Fruit fly (Drosophila melanogaster) whole organism, pupa: ENCODE measurements around the gene Ac78C.

Experiments
- CG10348 ChIP-seq: fragments of 200-800 bp; sonication (Bioruptor generic); IDR thresholded peaks from 2 replicates; pipeline ENCODE4 v1.3.6; 2022; ENCODE audit warnings: missing biosample characterization, missing genetic modification characterization
- CG12605 ChIP-seq: fragments of 200-800 bp; sonication (Bioruptor generic); IDR thresholded peaks from 2 replicates; pipeline ENCODE4 v1.3.6; 2022; ENCODE audit warnings: missing biosample characterization, missing genetic modification characterization
- CG13204 ChIP-seq: fragments of 200-800 bp; sonication (Bioruptor generic); optimal IDR thresholded peaks from 2 replicates; lab custom pipeline; 2018; ENCODE audit warnings: missing biosample characterization, mild to moderate bottlenecking, missing genetic modification characterization, moderate library complexity
- CG15710 ChIP-seq: fragments of 200-800 bp; sonication (Bioruptor generic); optimal IDR thresholded peaks from 2 replicates; lab custom pipeline; 2018; ENCODE audit warnings: missing biosample characterization, mild to moderate bottlenecking, missing genetic modification characterization, moderate library complexity
- CG34367 ChIP-seq: fragments of 200-800 bp; sonication (Bioruptor generic); optimal IDR thresholded peaks from 2 replicates; lab custom pipeline; 2018; ENCODE audit warnings: missing biosample characterization, mild to moderate bottlenecking, missing genetic modification characterization
- CG8159 ChIP-seq: fragments of 200-800 bp; sonication (Bioruptor generic); optimal IDR thresholded peaks from 3 replicates; lab custom pipeline; 2018; ENCODE audit warnings: missing biosample characterization, mild to moderate bottlenecking, missing genetic modification characterization, moderate library complexity
- EcR ChIP-seq: fragments of 200-800 bp; sonication (Bioruptor generic); optimal IDR thresholded peaks from 3 replicates; lab custom pipeline; 2019; ENCODE audit warnings: missing biosample characterization, missing genetic modification characterization, mild to moderate bottlenecking, moderate library complexity, missing genetic modification reagents
- Pif1B ChIP-seq: fragments of 200-800 bp; sonication (Bioruptor generic); optimal IDR thresholded peaks from 3 replicates; lab custom pipeline; 2016; ENCODE audit warnings: missing biosample characterization, missing genetic modification characterization
- gl ChIP-seq: fragments of 200-800 bp; sonication (Bioruptor generic); optimal IDR thresholded peaks from 2 replicates; lab custom pipeline; 2018; ENCODE audit warnings: missing biosample characterization, mild to moderate bottlenecking, missing genetic modification characterization

DNA sequence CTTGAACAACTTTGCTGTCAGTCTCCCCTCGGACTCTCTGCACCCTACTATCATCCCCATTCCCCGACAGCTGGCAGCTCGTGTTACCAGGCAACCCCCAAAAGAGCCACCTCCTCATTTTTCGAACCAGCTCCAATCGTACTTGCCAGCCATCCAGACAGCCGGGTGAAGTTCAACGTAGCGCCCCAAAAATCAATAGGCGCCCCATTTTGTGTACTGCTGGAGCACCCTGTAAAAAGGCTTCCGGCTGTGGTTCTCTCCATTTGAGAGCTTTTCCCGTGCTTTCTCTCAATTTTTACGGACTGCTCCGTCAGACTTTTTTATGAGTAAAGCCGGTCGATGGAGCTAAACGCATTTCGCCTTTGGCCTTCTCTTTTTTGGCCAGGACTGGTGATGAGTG is 13.9 kb upstream of the Ac78C start:
- TF ChIP-seq CG15710 (tag; lab: Kevin White, UChicago), result no peak
- TF ChIP-seq CG8159 (tag; lab: Kevin White, UChicago), result no peak
- TF ChIP-seq EcR (GFP tag; lab: Kevin White, UChicago), result no peak
- no peak for TF ChIP-seq CG34367 (tag; lab: Kevin White, UChicago)
- TF ChIP-seq Pif1B (GFP tag; lab: Kevin White, UChicago), result no peak
- TF ChIP-seq CG10348 (GFP tag; lab: Robert Waterston, UW), result no peak
- TF ChIP-seq CG12605 (GFP tag; lab: Robert Waterston, UW), result no peak
- TF ChIP-seq CG13204 (GFP tag; lab: Kevin White, UChicago), result no peak
- no peak for TF ChIP-seq gl
